Fruit fly (Drosophila melanogaster) whole organism, embryonic: ENCODE measurements around the gene CG13385.
A peak's percentile ranks its signal among the peaks of the same experiment; 100 is the strongest.

Experiments
- Asciz ChIP-seq: fragments of 200-800 bp; sonication (Bioruptor generic); optimal IDR thresholded peaks from 2 replicates; lab custom pipeline; 2017; ENCODE audit warnings: missing biosample characterization, mild to moderate bottlenecking, missing genetic modification characterization, missing genetic modification reagents
- Bdp1 ChIP-seq: fragments of 200-800 bp; sonication (Bioruptor generic); optimal IDR thresholded peaks from 3 replicates; lab custom pipeline; 2016; ENCODE audit warnings: missing biosample characterization, missing genetic modification characterization
- CG10267 ChIP-seq: fragments of 200-800 bp; sonication (Bioruptor generic); optimal IDR thresholded peaks from 2 replicates; lab custom pipeline; 2018; ENCODE audit warnings: missing biosample characterization, mild to moderate bottlenecking, missing genetic modification characterization, moderate library complexity
- CG10462 ChIP-seq: fragments of 200-800 bp; sonication (Bioruptor generic); optimal IDR thresholded peaks from 2 replicates; lab custom pipeline; 2016; ENCODE audit warnings: missing biosample characterization, missing genetic modification characterization
- CG10654 ChIP-seq: fragments of 200-800 bp; sonication (Bioruptor generic); optimal IDR thresholded peaks from 2 replicates; lab custom pipeline; 2016; ENCODE audit warnings: missing biosample characterization, missing genetic modification characterization
- CG11695 ChIP-seq: fragments of 200-800 bp; sonication (Bioruptor generic); IDR thresholded peaks from 3 replicates; pipeline ENCODE4 v1.3.6; 2022; ENCODE audit warnings: missing biosample characterization, missing genetic modification characterization
- CG13894 ChIP-seq: fragments of 200-800 bp; sonication (Bioruptor generic); optimal IDR thresholded peaks from 3 replicates; lab custom pipeline; 2018; ENCODE audit warnings: missing biosample characterization, mild to moderate bottlenecking, missing genetic modification characterization, moderate library complexity
- CG14710 ChIP-seq: fragments of 200-800 bp; sonication (Bioruptor generic); optimal IDR thresholded peaks from 3 replicates; lab custom pipeline; 2019; ENCODE audit warnings: missing biosample characterization, mild to moderate bottlenecking, missing genetic modification characterization, moderate library complexity
- CG31224 ChIP-seq: fragments of 200-800 bp; sonication (Bioruptor generic); IDR thresholded peaks from 2 replicates; pipeline ENCODE4 v1.3.6; 2022; ENCODE audit warnings: missing biosample characterization, missing genetic modification characterization
- CG34224 ChIP-seq: fragments of 200-800 bp; sonication (Bioruptor generic); IDR thresholded peaks from 3 replicates; pipeline ENCODE4 v1.3.6; 2022; ENCODE audit warnings: missing biosample characterization, missing genetic modification characterization; ENCODE audit not compliant: partially characterized antibody
- CG3838 ChIP-seq: fragments of 200-800 bp; sonication (Bioruptor generic); optimal IDR thresholded peaks from 3 replicates; lab custom pipeline; 2016; ENCODE audit warnings: missing biosample characterization, missing genetic modification characterization
- CG6791 ChIP-seq: fragments of 200-800 bp; sonication (Bioruptor generic); IDR thresholded peaks from 3 replicates; pipeline ENCODE4 v1.3.6; 2022; ENCODE audit warnings: missing biosample characterization, missing genetic modification characterization; ENCODE audit not compliant: partially characterized antibody
- CG7372 ChIP-seq: fragments of 200-800 bp; sonication (Bioruptor generic); IDR thresholded peaks from 2 replicates; pipeline ENCODE4 v1.3.6; 2022; ENCODE audit warnings: missing biosample characterization, missing genetic modification characterization
- CG7556 ChIP-seq: fragments of 200-800 bp; sonication (Bioruptor generic); optimal IDR thresholded peaks from 2 replicates; lab custom pipeline; 2017; ENCODE audit warnings: missing biosample characterization, mild to moderate bottlenecking, missing genetic modification characterization
- CG7963 ChIP-seq: fragments of 200-800 bp; sonication (Bioruptor generic); IDR thresholded peaks from 3 replicates; pipeline ENCODE4 v1.3.6; 2022; ENCODE audit warnings: missing biosample characterization, missing genetic modification characterization; ENCODE audit not compliant: partially characterized antibody
- CHES-1-like ChIP-seq: fragments of 200-800 bp; sonication (Bioruptor generic); optimal IDR thresholded peaks from 2 replicates; lab custom pipeline; 2016; ENCODE audit warnings: missing biosample characterization, missing genetic modification characterization
- CoRest ChIP-seq: fragments of 200-800 bp; sonication (Bioruptor generic); optimal IDR thresholded peaks from 3 replicates; lab custom pipeline; 2018; ENCODE audit warnings: missing biosample characterization, mild to moderate bottlenecking, missing genetic modification characterization, moderate library complexity
- CrebB ChIP-seq: fragments of 200-800 bp; sonication (Bioruptor generic); optimal IDR thresholded peaks from 3 replicates; lab custom pipeline; 2018; ENCODE audit warnings: missing biosample characterization, mild to moderate bottlenecking, missing genetic modification characterization
- Drgx ChIP-seq: fragments of 200-800 bp; sonication (Bioruptor generic); IDR thresholded peaks from 2 replicates; pipeline ENCODE4 v1.3.6; 2022; ENCODE audit warnings: missing biosample characterization, missing genetic modification characterization
- E2f2 ChIP-seq: fragments of 200-800 bp; sonication (Bioruptor generic); IDR thresholded peaks from 2 replicates; pipeline ENCODE4 v1.3.6; 2022; ENCODE audit warnings: missing biosample characterization, missing genetic modification characterization
- Ets65A ChIP-seq: fragments of 200-800 bp; sonication (Bioruptor generic); peaks from one replicate; lab custom pipeline; 2016; ENCODE audit warnings: missing biosample characterization, missing genetic modification characterization
- Gsc ChIP-seq: fragments of 200-800 bp; sonication (Bioruptor generic); IDR thresholded peaks from 2 replicates; pipeline ENCODE4 v1.3.6; 2022; ENCODE audit warnings: missing biosample characterization, missing genetic modification characterization
- Gug ChIP-seq: fragments of 200-800 bp; sonication (Bioruptor generic); IDR thresholded peaks from 4 replicates; pipeline ENCODE4 v1.3.6; 2022; ENCODE audit warnings: missing biosample characterization, missing genetic modification characterization
- H2.0 ChIP-seq: fragments of 200-800 bp; sonication (Bioruptor generic); IDR thresholded peaks from 2 replicates; pipeline ENCODE4 v1.3.6; 2022; ENCODE audit warnings: missing biosample characterization, missing genetic modification characterization
- HHEX ChIP-seq: fragments of 200-800 bp; sonication (Bioruptor generic); optimal IDR thresholded peaks from 3 replicates; lab custom pipeline; 2017; ENCODE audit warnings: missing biosample characterization, mild to moderate bottlenecking, missing genetic modification characterization, missing genetic modification reagents
- HmgD ChIP-seq: fragments of 200-800 bp; sonication (Bioruptor generic); optimal IDR thresholded peaks from 3 replicates; lab custom pipeline; 2016; ENCODE audit warnings: missing biosample characterization, missing genetic modification characterization
- Lpt ChIP-seq: fragments of >200 bp; optimal IDR thresholded peaks from 2 replicates; lab custom pipeline; 2018; ENCODE audit warnings: missing biosample characterization, missing genetic modification characterization
- PHDP ChIP-seq: fragments of 200-800 bp; sonication (Bioruptor generic); optimal IDR thresholded peaks from 3 replicates; lab custom pipeline; 2018; ENCODE audit warnings: missing biosample characterization, mild to moderate bottlenecking, missing genetic modification characterization, moderate library complexity
- Sox100B ChIP-seq: fragments of 200-800 bp; sonication (Bioruptor generic); optimal IDR thresholded peaks from 3 replicates; lab custom pipeline; 2018; ENCODE audit warnings: missing biosample characterization, mild to moderate bottlenecking, missing genetic modification characterization
- az2 ChIP-seq: fragments of 200-800 bp; sonication (Bioruptor generic); optimal IDR thresholded peaks from 3 replicates; lab custom pipeline; 2016; ENCODE audit warnings: missing biosample characterization, missing genetic modification characterization
- bcd ChIP-seq: fragments of 200-800 bp; sonication (Bioruptor generic); optimal IDR thresholded peaks from 2 replicates; lab custom pipeline; 2017; ENCODE audit warnings: missing biosample characterization, mild to moderate bottlenecking, missing genetic modification characterization
- dm ChIP-seq: fragments of 200-800 bp; sonication (Bioruptor generic); optimal IDR thresholded peaks from 3 replicates; lab custom pipeline; 2016; ENCODE audit warnings: missing biosample characterization, missing genetic modification characterization
- fru ChIP-seq: fragments of >200 bp; optimal IDR thresholded peaks from 2 replicates; lab custom pipeline; 2017
- gfzf ChIP-seq: fragments of 200-800 bp; sonication (Bioruptor generic); optimal IDR thresholded peaks from 2 replicates; lab custom pipeline; 2016; ENCODE audit warnings: missing biosample characterization, mild to moderate bottlenecking, missing genetic modification characterization, moderate library complexity
- gro ChIP-seq: fragments of 200-800 bp; sonication (Bioruptor generic); optimal IDR thresholded peaks from 2 replicates; lab custom pipeline; 2016; ENCODE audit warnings: missing biosample characterization, missing genetic modification characterization
- ken ChIP-seq: fragments of 200-800 bp; sonication (Bioruptor generic); IDR thresholded peaks from 3 replicates; pipeline ENCODE4 v1.3.6; 2022; ENCODE audit warnings: missing biosample characterization, missing genetic modification characterization
- lab ChIP-seq: fragments of 200-800 bp; sonication (Bioruptor generic); optimal IDR thresholded peaks from 3 replicates; lab custom pipeline; 2017; ENCODE audit warnings: missing biosample characterization, missing genetic modification characterization, mild to moderate bottlenecking, moderate library complexity, missing genetic modification reagents
- mirr ChIP-seq: fragments of 200-800 bp; sonication (Bioruptor generic); optimal IDR thresholded peaks from 3 replicates; lab custom pipeline; 2018; ENCODE audit warnings: missing biosample characterization, mild to moderate bottlenecking, missing genetic modification characterization
- psq ChIP-seq: fragments of 200-800 bp; sonication (Bioruptor generic); optimal IDR thresholded peaks from 2 replicates; lab custom pipeline; 2017; ENCODE audit warnings: missing biosample characterization, missing genetic modification characterization
- row ChIP-seq: fragments of 200-800 bp; sonication (Bioruptor generic); IDR thresholded peaks from 3 replicates; pipeline ENCODE4 v1.3.6; 2022; ENCODE audit warnings: missing biosample characterization, missing genetic modification characterization
- run ChIP-seq: fragments of 200-800 bp; sonication (Bioruptor generic); optimal IDR thresholded peaks from 3 replicates; lab custom pipeline; 2018; ENCODE audit warnings: missing biosample characterization, mild to moderate bottlenecking, missing genetic modification characterization
- schlank ChIP-seq: fragments of 200-800 bp; sonication (Bioruptor generic); optimal IDR thresholded peaks from 2 replicates; lab custom pipeline; 2018; ENCODE audit warnings: missing biosample characterization, mild to moderate bottlenecking, missing genetic modification characterization
- sim ChIP-seq: fragments of 200-800 bp; sonication (Bioruptor generic); IDR thresholded peaks from 2 replicates; pipeline ENCODE4 v1.3.6; 2022; ENCODE audit warnings: missing biosample characterization, missing genetic modification characterization
- stwl ChIP-seq: fragments of 200-800 bp; sonication (Bioruptor generic); optimal IDR thresholded peaks from 3 replicates; lab custom pipeline; 2018; ENCODE audit warnings: missing biosample characterization, mild to moderate bottlenecking, missing genetic modification characterization, moderate library complexity
- sug ChIP-seq: fragments of 200-800 bp; optimal IDR thresholded peaks from 2 replicates; lab custom pipeline; 2019; ENCODE audit warnings: missing biosample characterization, mild to moderate bottlenecking, missing genetic modification characterization, moderate library complexity
- toy ChIP-seq: fragments of 200-800 bp; sonication (Bioruptor generic); IDR thresholded peaks from 2 replicates; pipeline ENCODE4 v1.3.6; 2022; ENCODE audit warnings: missing biosample characterization, missing genetic modification characterization
- trem ChIP-seq: fragments of 200-800 bp; optimal IDR thresholded peaks from 3 replicates; lab custom pipeline; 2019; ENCODE audit warnings: missing biosample characterization, mild to moderate bottlenecking, missing genetic modification characterization, moderate library complexity
- ttk ChIP-seq: fragments of 200-800 bp; sonication (Bioruptor generic); IDR thresholded peaks from 2 replicates; pipeline ENCODE4 v2.1.2; 2022; ENCODE audit warnings: missing biosample characterization, missing genetic modification characterization
- tup ChIP-seq: fragments of 200-800 bp; sonication (Bioruptor generic); optimal IDR thresholded peaks from 2 replicates; lab custom pipeline; 2016; ENCODE audit warnings: missing biosample characterization, mild to moderate bottlenecking, missing genetic modification characterization, moderate library complexity
- twi ChIP-seq: fragments of 200-800 bp; optimal IDR thresholded peaks from 2 replicates; lab custom pipeline; 2019; ENCODE audit warnings: missing biosample characterization, mild to moderate bottlenecking, missing genetic modification characterization, moderate library complexity
- usp ChIP-seq: fragments of >200 bp; optimal IDR thresholded peaks from 2 replicates; lab custom pipeline; 2017; ENCODE audit warnings: missing biosample characterization, missing genetic modification characterization

The CG13385 gene

dm6 chr2L:8362273-8362954 lies 34.0 kb upstream of the CG13385 start, which contains the start of gene CG7627 (continued):
- TF ChIP-seq CG10267 (tag; lab: Kevin White, UChicago): peak; percentile 65
- peak; percentile 75 for TF ChIP-seq gro (GFP tag; lab: Kevin White, UChicago)
- no peak for TF ChIP-seq fru (lab: Kevin White, UChicago)
- peak; percentile 72 for TF ChIP-seq bcd (GFP tag; lab: Kevin White, UChicago)
- TF ChIP-seq HHEX (GFP tag; lab: Kevin White, UChicago): peak; percentile 80
- TF ChIP-seq ken: 0 out of 3 replicates have a peak, but pooled peaks have one; percentile 53
- TF ChIP-seq Sox100B (GFP tag; lab: Kevin White, UChicago): peak; percentile 79
- TF ChIP-seq CG31224 (GFP tag; lab: Robert Waterston, UW): peak; percentile 96
- peak; percentile 35 for TF ChIP-seq run (tag; lab: Kevin White, UChicago)
- peak; percentile 51 for TF ChIP-seq CG14710
- no peak for TF ChIP-seq Lpt (GFP tag; lab: Kevin White, UChicago)
- TF ChIP-seq CG10654 (GFP tag; lab: Kevin White, UChicago): peak; percentile 50
- TF ChIP-seq schlank (tag; lab: Kevin White, UChicago): peak; percentile 64
- peak; percentile 68 for TF ChIP-seq PHDP (tag; lab: Kevin White, UChicago)
- TF ChIP-seq CG7372: peak; percentile 75
- no peak for TF ChIP-seq CG7963
- TF ChIP-seq Bdp1: peak; percentile 61
- TF ChIP-seq dm (GFP tag; lab: Kevin White, UChicago): peak; percentile 52
- TF ChIP-seq sug: peak; percentile 55
- TF ChIP-seq CrebB (tag; lab: Kevin White, UChicago): peak; percentile 64
- peak; percentile 57 for TF ChIP-seq sim
- peak; percentile 75 for TF ChIP-seq CG13894 (tag; lab: Kevin White, UChicago)
- no peak for TF ChIP-seq CG3838
- TF ChIP-seq ttk (GFP tag; lab: Robert Waterston, UW): peak; percentile 72
- peak; percentile 54; the same call in 1 of the 2 replicates for TF ChIP-seq toy (GFP tag; lab: Robert Waterston, UW)
- TF ChIP-seq mirr (GFP tag; lab: Kevin White, UChicago): no peak
- no peak for TF ChIP-seq twi (tag; lab: Kevin White, UChicago)
- no peak for TF ChIP-seq CG34224 (GFP tag; lab: Robert Waterston, UW)
- peak; percentile 45 for TF ChIP-seq CG10462 (GFP tag; lab: Kevin White, UChicago)
- peak; percentile 66 for TF ChIP-seq H2.0 (GFP tag; lab: Robert Waterston, UW)
- no peak for TF ChIP-seq psq (GFP tag; lab: Kevin White, UChicago)
- peak; percentile 25 for TF ChIP-seq trem (tag; lab: Kevin White, UChicago)
- TF ChIP-seq CG6791 (GFP tag; lab: Robert Waterston, UW): no peak
- TF ChIP-seq az2 (GFP tag; lab: Kevin White, UChicago): peak; percentile 70
- TF ChIP-seq usp (GFP tag; lab: Kevin White, UChicago): no peak
- TF ChIP-seq Drgx (GFP tag; lab: Robert Waterston, UW): peak; percentile 76
- peak; percentile 94 for TF ChIP-seq row
- peak; percentile 72; the same call in 2 of the 3 replicates for TF ChIP-seq CG11695 (GFP tag; lab: Robert Waterston, UW)
- TF ChIP-seq gfzf (GFP tag; lab: Kevin White, UChicago): no peak
- TF ChIP-seq HmgD (GFP tag; lab: Kevin White, UChicago): peak; percentile 65
- TF ChIP-seq Gsc (GFP tag; lab: Robert Waterston, UW): no peak
- TF ChIP-seq CG7556 (GFP tag; lab: Kevin White, UChicago): peak; percentile 85
- TF ChIP-seq E2f2: no peak
- peak; percentile 66 for TF ChIP-seq Asciz (GFP tag; lab: Kevin White, UChicago)
- TF ChIP-seq Gug (GFP tag; lab: Robert Waterston, UW): peak; percentile 86
- TF ChIP-seq CoRest: peak; percentile 68
- peak; percentile 97 for TF ChIP-seq Ets65A (GFP tag; lab: Kevin White, UChicago)
- TF ChIP-seq lab: peak; percentile 88
- peak; percentile 84 for TF ChIP-seq CHES-1-like (GFP tag; lab: Kevin White, UChicago)
- TF ChIP-seq tup (GFP tag; lab: Kevin White, UChicago): peak; percentile 41
- no peak for TF ChIP-seq stwl
